Fruit fly (Drosophila melanogaster) whole organism, embryonic: ENCODE results near the gene Rbm13.
A peak's percentile ranks its signal among the peaks of the same experiment; 100 is the strongest.

ENCODE experiments used
- Ada2b ChIP-seq: fragments of 200-800 bp; sonication (Bioruptor generic); IDR thresholded peaks from 2 replicates; pipeline ENCODE4 v1.3.6; 2022; ENCODE audit warnings: missing biosample characterization, missing genetic modification characterization
- CG10959 ChIP-seq: fragments of 200-800 bp; sonication (Bioruptor generic); IDR thresholded peaks from 2 replicates; pipeline ENCODE4 v1.3.6; 2022; ENCODE audit warnings: missing biosample characterization, missing genetic modification characterization
- CG11456 ChIP-seq: fragments of 200-800 bp; sonication (Bioruptor generic); IDR thresholded peaks from 3 replicates; pipeline ENCODE4 v1.3.6; 2022; ENCODE audit warnings: missing biosample characterization, missing genetic modification characterization
- CG11560 ChIP-seq: fragments of 200-800 bp; sonication (Bioruptor generic); IDR thresholded peaks from 3 replicates; pipeline ENCODE4 v1.3.6; 2022; ENCODE audit warnings: missing biosample characterization, missing genetic modification characterization
- CG11696 ChIP-seq: fragments of 200-800 bp; sonication (Bioruptor generic); IDR thresholded peaks from 2 replicates; pipeline ENCODE4 v1.3.6; 2022; ENCODE audit warnings: missing biosample characterization, missing genetic modification characterization
- CG14014 ChIP-seq: fragments of 200-800 bp; sonication (Bioruptor generic); IDR thresholded peaks from 2 replicates; pipeline ENCODE4 v1.3.6; 2022; ENCODE audit warnings: missing biosample characterization, missing genetic modification characterization
- CG15269 ChIP-seq: fragments of 200-800 bp; sonication (Bioruptor generic); optimal IDR thresholded peaks from 2 replicates; lab custom pipeline; 2018; ENCODE audit warnings: missing biosample characterization, mild to moderate bottlenecking, missing genetic modification characterization, moderate library complexity
- CG16813 ChIP-seq: fragments of 200-800 bp; sonication (Bioruptor generic); IDR thresholded peaks from 3 replicates; pipeline ENCODE4 v1.3.6; 2022; ENCODE audit warnings: missing biosample characterization, missing genetic modification characterization; ENCODE audit not compliant: partially characterized antibody
- CG16815 ChIP-seq: fragments of 200-800 bp; sonication (Bioruptor generic); optimal IDR thresholded peaks from 3 replicates; lab custom pipeline; 2017; ENCODE audit warnings: missing biosample characterization, mild to moderate bottlenecking, missing genetic modification characterization
- CG17328 ChIP-seq: fragments of 200-800 bp; sonication (Bioruptor generic); IDR thresholded peaks from 2 replicates; pipeline ENCODE4 v1.3.6; 2022; ENCODE audit warnings: missing biosample characterization, missing genetic modification characterization
- CG18619 ChIP-seq: fragments of 200-800 bp; sonication (Bioruptor generic); optimal IDR thresholded peaks from 3 replicates; lab custom pipeline; 2017; ENCODE audit warnings: missing biosample characterization, mild to moderate bottlenecking, missing genetic modification characterization
- CG2678 ChIP-seq: fragments of 200-800 bp; sonication (Bioruptor generic); optimal IDR thresholded peaks from 3 replicates; lab custom pipeline; 2019; ENCODE audit warnings: missing biosample characterization, mild to moderate bottlenecking, missing genetic modification characterization, moderate library complexity
- CG31441 ChIP-seq: fragments of 200-800 bp; sonication (Bioruptor generic); IDR thresholded peaks from 2 replicates; pipeline ENCODE4 v1.3.6; 2022; ENCODE audit warnings: missing biosample characterization, missing genetic modification characterization
- CG32532 ChIP-seq: fragments of 200-800 bp; sonication (Bioruptor generic); IDR thresholded peaks from 2 replicates; pipeline ENCODE4 v1.3.6; 2022; ENCODE audit warnings: missing biosample characterization, missing genetic modification characterization
- CG3281 ChIP-seq: fragments of 200-800 bp; sonication (Bioruptor generic); optimal IDR thresholded peaks from 3 replicates; lab custom pipeline; 2017; ENCODE audit warnings: missing biosample characterization, mild to moderate bottlenecking, missing genetic modification characterization
- CG33213 ChIP-seq: fragments of 200-800 bp; sonication (Bioruptor generic); optimal IDR thresholded peaks from 3 replicates; lab custom pipeline; 2016; ENCODE audit warnings: missing biosample characterization, missing genetic modification characterization
- CG34422 ChIP-seq: fragments of 200-800 bp; sonication (Bioruptor generic); IDR thresholded peaks from 3 replicates; pipeline ENCODE4 v1.3.6; 2022; ENCODE audit warnings: missing biosample characterization, missing genetic modification characterization
- CG4282 ChIP-seq: fragments of 200-800 bp; sonication (Bioruptor generic); optimal IDR thresholded peaks from 2 replicates; lab custom pipeline; 2016; ENCODE audit warnings: missing biosample characterization, missing genetic modification characterization
- CG4617 ChIP-seq: fragments of 200-800 bp; sonication (Bioruptor generic); optimal IDR thresholded peaks from 3 replicates; lab custom pipeline; 2016; ENCODE audit warnings: missing biosample characterization, missing genetic modification characterization, borderline replicate concordance
- CG5245 ChIP-seq: fragments of 200-800 bp; sonication (Bioruptor generic); optimal IDR thresholded peaks from 3 replicates; lab custom pipeline; 2016; ENCODE audit warnings: missing biosample characterization, missing genetic modification characterization
- CG6654 ChIP-seq: fragments of 200-800 bp; sonication (Bioruptor generic); optimal IDR thresholded peaks from 2 replicates; lab custom pipeline; 2017; ENCODE audit warnings: missing biosample characterization, mild to moderate bottlenecking, missing genetic modification characterization
- CG6765 ChIP-seq: fragments of 200-800 bp; sonication (Bioruptor generic); optimal IDR thresholded peaks from 3 replicates; lab custom pipeline; 2017; ENCODE audit warnings: missing biosample characterization, mild to moderate bottlenecking, missing genetic modification characterization
- CG6854 ChIP-seq: fragments of 200-800 bp; sonication (Bioruptor generic); optimal IDR thresholded peaks from 3 replicates; lab custom pipeline; 2017; ENCODE audit warnings: missing biosample characterization, mild to moderate bottlenecking, missing genetic modification characterization
- CG7745 ChIP-seq: fragments of 200-800 bp; sonication (Bioruptor generic); optimal IDR thresholded peaks from 2 replicates; lab custom pipeline; 2018; ENCODE audit warnings: missing biosample characterization, mild to moderate bottlenecking, missing genetic modification characterization, moderate library complexity
- CG7928 ChIP-seq: fragments of 200-800 bp; sonication (Bioruptor generic); optimal IDR thresholded peaks from 2 replicates; lab custom pipeline; 2017; ENCODE audit warnings: missing biosample characterization, mild to moderate bottlenecking, missing genetic modification characterization
- CG8359 ChIP-seq: fragments of 200-800 bp; sonication (Bioruptor generic); optimal IDR thresholded peaks from 2 replicates; lab custom pipeline; 2017; ENCODE audit warnings: missing biosample characterization, mild to moderate bottlenecking, missing genetic modification characterization, borderline replicate concordance
- CG8478 ChIP-seq: fragments of >200 bp; optimal IDR thresholded peaks from 2 replicates; lab custom pipeline; 2018
- CG9797 ChIP-seq: fragments of 200-800 bp; sonication (Bioruptor generic); optimal IDR thresholded peaks from 3 replicates; lab custom pipeline; 2018; ENCODE audit warnings: missing biosample characterization, mild to moderate bottlenecking, missing genetic modification characterization
- Dfd ChIP-seq, 2 experiments: fragments of >200 bp; optimal IDR thresholded peaks; 2 replicates each; lab custom pipeline; 2017; ENCODE audit warnings: missing biosample characterization in 2 of 2, missing genetic modification characterization in 2 of 2
- ERR ChIP-seq: fragments of 200-800 bp; sonication (Bioruptor generic); optimal IDR thresholded peaks from 2 replicates; lab custom pipeline; 2016; ENCODE audit warnings: missing biosample characterization, missing genetic modification characterization
- HmgZ ChIP-seq: fragments of 200-800 bp; sonication (Bioruptor generic); optimal IDR thresholded peaks from 2 replicates; lab custom pipeline; 2018; ENCODE audit warnings: missing biosample characterization, mild to moderate bottlenecking, missing genetic modification characterization
- Jarid2 ChIP-seq: fragments of 200-800 bp; sonication (Bioruptor generic); optimal IDR thresholded peaks from 3 replicates; lab custom pipeline; 2017; ENCODE audit warnings: mild to moderate bottlenecking, missing biosample characterization, missing genetic modification reagents, missing genetic modification characterization
- NfI ChIP-seq: fragments of 200-800 bp; sonication (Bioruptor generic); optimal IDR thresholded peaks from 3 replicates; lab custom pipeline; 2018; ENCODE audit warnings: missing biosample characterization, mild to moderate bottlenecking, missing genetic modification characterization, moderate library complexity
- Oli ChIP-seq: fragments of 200-800 bp; sonication (Bioruptor generic); optimal IDR thresholded peaks from 2 replicates; lab custom pipeline; 2018; ENCODE audit warnings: missing biosample characterization, mild to moderate bottlenecking, missing genetic modification characterization, moderate library complexity
- Pdp1 ChIP-seq, 2 experiments: fragments of 200-800 bp; sonication (Bioruptor generic); optimal IDR thresholded peaks; 3 replicates each; lab custom pipeline; 2016; ENCODE audit warnings: missing biosample characterization in 2 of 2, missing genetic modification characterization in 2 of 2, mild to moderate bottlenecking in 1 of 2, moderate library complexity in 1 of 2
- Ptx1 ChIP-seq: fragments of 200-800 bp; sonication (Bioruptor generic); IDR thresholded peaks from 2 replicates; pipeline ENCODE4 v1.3.6; 2022; ENCODE audit warnings: missing biosample characterization, missing genetic modification characterization
- Side ChIP-seq: fragments of 200-800 bp; sonication (Bioruptor generic); optimal IDR thresholded peaks from 2 replicates; lab custom pipeline; 2016; ENCODE audit warnings: missing biosample characterization, missing genetic modification characterization
- Trl ChIP-seq, 3 experiments: fragments of >200 bp in 2 of 3; fragments of 200-800 bp in 1 of 3; sonication (Bioruptor generic) in 1 of 3; optimal IDR thresholded peaks; 2 replicates in 1 of 3; 3 replicates in 2 of 3; lab custom pipeline; 2016 to 2017; ENCODE audit warnings: missing biosample characterization in 1 of 3, missing genetic modification characterization in 1 of 3
- Usf ChIP-seq: fragments of 200-800 bp; sonication (Bioruptor generic); optimal IDR thresholded peaks from 2 replicates; lab custom pipeline; 2017; ENCODE audit warnings: missing genotype, missing biosample characterization, missing genetic modification characterization
- Xbp1 ChIP-seq: fragments of 200-800 bp; sonication (Bioruptor generic); optimal IDR thresholded peaks from 3 replicates; lab custom pipeline; 2016; ENCODE audit warnings: missing biosample characterization, mild to moderate bottlenecking, missing genetic modification characterization
- ash1 ChIP-seq: fragments of 200-800 bp; sonication (Bioruptor generic); optimal IDR thresholded peaks from 2 replicates; lab custom pipeline; 2018; ENCODE audit warnings: missing biosample characterization, mild to moderate bottlenecking, missing genetic modification characterization
- cas ChIP-seq: fragments of 200-800 bp; sonication (Bioruptor generic); IDR thresholded peaks from 2 replicates; pipeline ENCODE4 v1.3.6; 2022; ENCODE audit warnings: missing biosample characterization, missing genetic modification characterization
- chif ChIP-seq, 2 experiments: fragments of 200-800 bp; sonication (Bioruptor generic); optimal IDR thresholded peaks; 3 replicates each; lab custom pipeline; 2016; ENCODE audit warnings: missing biosample characterization in 2 of 2, missing genetic modification characterization in 2 of 2
- fd102C ChIP-seq: fragments of 200-800 bp; sonication (Bioruptor generic); optimal IDR thresholded peaks from 2 replicates; lab custom pipeline; 2018; ENCODE audit warnings: missing biosample characterization, mild to moderate bottlenecking, missing genetic modification characterization, moderate library complexity
- fd64A ChIP-seq: fragments of 200-800 bp; sonication (Bioruptor generic); optimal IDR thresholded peaks from 3 replicates; lab custom pipeline; 2018; ENCODE audit warnings: missing biosample characterization, mild to moderate bottlenecking, missing genetic modification characterization
- maf-S ChIP-seq: fragments of 200-800 bp; sonication (Bioruptor generic); optimal IDR thresholded peaks from 2 replicates; lab custom pipeline; 2016; ENCODE audit warnings: missing biosample characterization, missing genetic modification characterization
- psq ChIP-seq: fragments of 200-800 bp; sonication (Bioruptor generic); optimal IDR thresholded peaks from 2 replicates; lab custom pipeline; 2017; ENCODE audit warnings: missing biosample characterization, missing genetic modification characterization
- sna ChIP-seq: fragments of 200-800 bp; sonication (Bioruptor generic); IDR thresholded peaks from 2 replicates; pipeline ENCODE4 v1.3.6; 2022; ENCODE audit warnings: missing biosample characterization, missing genetic modification characterization; ENCODE audit not compliant: partially characterized antibody
- so ChIP-seq: fragments of 200-800 bp; sonication (Bioruptor generic); IDR thresholded peaks from 3 replicates; pipeline ENCODE4 v1.3.6; 2022; ENCODE audit warnings: missing biosample characterization, missing genetic modification characterization
- trem ChIP-seq: fragments of 200-800 bp; optimal IDR thresholded peaks from 3 replicates; lab custom pipeline; 2019; ENCODE audit warnings: missing biosample characterization, mild to moderate bottlenecking, missing genetic modification characterization, moderate library complexity

Rbm13 gene

DNA sequence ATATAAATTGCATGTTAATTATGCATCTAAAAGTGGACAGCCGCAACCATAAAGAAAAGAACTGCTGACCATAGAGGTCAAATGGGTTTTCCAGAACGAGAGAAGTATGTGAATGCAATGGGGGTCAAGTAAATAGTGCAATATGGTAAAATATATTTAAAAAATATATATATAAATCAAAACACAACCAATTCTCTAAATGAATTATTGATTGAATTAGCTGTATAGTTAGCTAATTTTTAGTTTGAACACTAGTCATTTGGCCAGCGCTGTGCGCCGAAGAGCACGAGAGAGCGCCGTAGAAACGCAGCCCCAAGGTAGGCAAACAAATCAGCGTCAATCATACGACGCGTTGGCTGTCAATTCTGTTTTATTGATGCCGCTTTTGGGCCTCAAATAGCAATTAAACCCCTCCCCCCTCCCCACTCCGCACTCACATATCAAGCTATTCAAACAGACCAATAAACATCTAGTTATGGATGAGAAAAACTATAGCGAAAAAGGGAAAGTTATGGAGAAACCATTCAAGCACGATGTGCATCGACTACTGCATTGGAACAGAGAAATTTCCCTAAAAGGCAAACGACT is 22.4 kb upstream of the Rbm13 start (continued):
- TF ChIP-seq Oli (tag; lab: Kevin White, UChicago) (peak; percentile 86), CG17328 (GFP tag; lab: Robert Waterston, UW) (peak; percentile 94), Trl (optimal IDR thresholded peaks at IDR 0.05; lab: Kevin White, UChicago) (no peak), Trl (GFP tag; optimal IDR thresholded peaks at IDR 0.05; lab: Kevin White, UChicago) (no peak), CG10959 (GFP tag; lab: Robert Waterston, UW) (peak; percentile 84), Usf (GFP tag; lab: Kevin White, UChicago) (peak; percentile 26), cas (GFP tag; lab: Robert Waterston, UW) (peak; percentile 60; the same call in 1 of the 2 replicates), maf-S (no peak), CG6854 (GFP tag; lab: Kevin White, UChicago) (peak; percentile 75), Side (no peak), psq (GFP tag; lab: Kevin White, UChicago) (peak; percentile 56), fd64A (GFP tag; lab: Kevin White, UChicago) (peak; percentile 51), fd102C (no peak), CG8359 (peak; percentile 73), Ada2b (GFP tag; lab: Robert Waterston, UW) (peak; percentile 86), ash1 (GFP tag; lab: Kevin White, UChicago) (no peak), CG15269 (tag; lab: Kevin White, UChicago) (peak; percentile 88), CG18619 (GFP tag; lab: Kevin White, UChicago) (peak; percentile 78), CG16813 (GFP tag; lab: Robert Waterston, UW) (no peak), trem (tag; lab: Kevin White, UChicago) (peak; percentile 69), CG3281 (GFP tag; lab: Kevin White, UChicago) (peak; percentile 81), CG11560 (tag; lab: Robert Waterston, UW) (peak; percentile 67), CG6765 (GFP tag; lab: Kevin White, UChicago) (peak; percentile 56), CG7745 (no peak), CG7928 (no peak), CG9797 (GFP tag; lab: Kevin White, UChicago) (no peak), CG33213 (no peak), CG4617 (no peak), Pdp1 (GFP tag; optimal IDR thresholded peaks at IDR 0.05; lab: Kevin White, UChicago) (peak; percentile 4 to 14), CG2678 (tag; lab: Kevin White, UChicago) (peak; percentile 88), Dfd (GFP tag; optimal IDR thresholded peaks at IDR 0.05; lab: Kevin White, UChicago) (no peak), CG8478 (lab: Kevin White, UChicago) (no peak), CG11456 (GFP tag; lab: Robert Waterston, UW) (peak; percentile 88), CG4282 (no peak), CG16815 (GFP tag; lab: Kevin White, UChicago) (peak; percentile 31), ERR (GFP tag; lab: Kevin White, UChicago) (no peak), CG31441 (GFP tag; lab: Robert Waterston, UW) (peak; percentile 90), Ptx1 (GFP tag; lab: Robert Waterston, UW) (peak; percentile 85), Xbp1 (GFP tag; lab: Kevin White, UChicago) (peak; percentile 79), CG11696 (peak; percentile 97), NfI (GFP tag; lab: Kevin White, UChicago) (peak; percentile 76), chif (GFP tag; optimal IDR thresholded peaks at IDR 0.05; lab: Kevin White, UChicago) (peak in 1 of 2 experiments; percentile 29), HmgZ (tag; lab: Kevin White, UChicago) (peak; percentile 75), sna (no peak), Jarid2 (GFP tag; lab: Kevin White, UChicago) (peak; percentile 51), so (GFP tag; lab: Robert Waterston, UW) (peak; percentile 94), CG14014 (GFP tag; lab: Robert Waterston, UW) (peak; percentile 93), CG5245 (GFP tag; lab: Kevin White, UChicago) (peak; percentile 53), CG6654 (GFP tag; lab: Kevin White, UChicago) (peak; percentile 53), CG32532 (GFP tag; lab: Robert Waterston, UW) (peak; percentile 92), CG34422 (peak; percentile 88)
